Worm (Caenorhabditis elegans) whole organism, L1 larva: ENCODE measurements around the gene glb-22.

Source experiments
- dsc-1 ChIP-seq: sonication (generic microtip); optimal IDR thresholded peaks from 2 replicates; lab custom pipeline; 2016; ENCODE audit warnings: mild to moderate bottlenecking, missing genetic modification characterization, missing compliant biosample characterization
- elt-2 ChIP-seq: sonication (generic microtip); optimal IDR thresholded peaks from 2 replicates; lab custom pipeline; 2016; ENCODE audit warnings: missing genetic modification characterization, mild to moderate bottlenecking, inconsistent platforms, missing compliant biosample characterization, missing genetic modification reagents
- fos-1 ChIP-seq: fragments of 150-350 bp; optimal IDR thresholded peaks from 2 replicates; lab custom pipeline; 2014; ENCODE audit warnings: missing biosample characterization, missing genetic modification characterization
- nhr-20 ChIP-seq: sonication (generic microtip); optimal IDR thresholded peaks from 2 replicates; lab custom pipeline; 2016; ENCODE audit warnings: mild to moderate bottlenecking, missing genetic modification characterization, missing compliant biosample characterization
- nhr-76 ChIP-seq: sonication (generic microtip); optimal IDR thresholded peaks from 2 replicates; lab custom pipeline; 2017; ENCODE audit warnings: missing biosample characterization, missing genetic modification characterization
- nhr-77 ChIP-seq: fragments of 150-350 bp; optimal IDR thresholded peaks from 2 replicates; lab custom pipeline; 2014; ENCODE audit warnings: missing biosample characterization, missing genetic modification characterization
- skn-1 ChIP-seq: fragments of 150-350 bp; optimal IDR thresholded peaks from 2 replicates; lab custom pipeline; 2014; ENCODE audit warnings: missing biosample characterization, missing genetic modification characterization
- unc-62 ChIP-seq: fragments of 150-350 bp; optimal IDR thresholded peaks from 2 replicates; lab custom pipeline; 2014; ENCODE audit warnings: missing biosample characterization, missing genetic modification reagents, missing genetic modification characterization

ce11 chrV:14638075-14638474, 38.0 kb downstream of the glb-22 start:
- TF ChIP-seq unc-62 (GFP tag; lab: Kevin White, UChicago): no peak
- no peak for TF ChIP-seq skn-1 (tag; lab: Kevin White, UChicago)
- TF ChIP-seq nhr-20: no peak
- TF ChIP-seq nhr-77 (tag; lab: Kevin White, UChicago): no peak
- no peak for TF ChIP-seq nhr-76 (tag; lab: Kevin White, UChicago)
- TF ChIP-seq dsc-1: no peak
- no peak for TF ChIP-seq fos-1 (tag; lab: Kevin White, UChicago)
- TF ChIP-seq elt-2 (tag; lab: Kevin White, UChicago): no peak
